Worm (Caenorhabditis elegans) whole organism, young adult: ENCODE results near the gene sec-24.1.

Source experiments
- B0261.1 ChIP-seq: sonication (generic microtip); optimal IDR thresholded peaks from 2 replicates; lab custom pipeline; 2016; ENCODE audit warnings: mild to moderate bottlenecking, missing genetic modification characterization, moderate library complexity, missing compliant biosample characterization
- B0336.3 ChIP-seq: fragments of 200-800 bp; sonication (Bioruptor generic); IDR thresholded peaks from 2 replicates; pipeline ENCODE4 v1.3.6; 2022; ENCODE audit warnings: missing genetic modification characterization, missing compliant biosample characterization
- D2030.7 ChIP-seq: fragments of 200-800 bp; sonication (Bioruptor generic); IDR thresholded peaks from 2 replicates; pipeline ENCODE4 v1.3.6; 2022; ENCODE audit warnings: missing genetic modification reagents, missing genetic modification characterization, missing compliant biosample characterization
- F23B12.7 ChIP-seq: sonication (generic microtip); optimal IDR thresholded peaks from 2 replicates; lab custom pipeline; 2017; ENCODE audit warnings: missing genetic modification characterization, mild to moderate bottlenecking, missing compliant biosample characterization, antibody characterized with exemption, moderate library complexity; ENCODE audit not compliant: insufficient read depth
- F49E8.2 ChIP-seq: sonication (generic microtip); optimal IDR thresholded peaks from 3 replicates; lab custom pipeline; 2017; ENCODE audit warnings: missing genetic modification characterization, mild to moderate bottlenecking, missing compliant biosample characterization, antibody characterized with exemption, moderate library complexity; ENCODE audit not compliant: insufficient read depth
- K11D2.4 ChIP-seq: fragments of 200-800 bp; sonication (Bioruptor generic); IDR thresholded peaks from 2 replicates; pipeline ENCODE4 v1.3.6; 2022; ENCODE audit warnings: missing genetic modification reagents, missing genetic modification characterization, missing compliant biosample characterization
- Y53F4B.3 ChIP-seq: fragments of 200-800 bp; sonication (Bioruptor generic); IDR thresholded peaks from 2 replicates; pipeline ENCODE4 v1.3.6; 2022; ENCODE audit warnings: missing genetic modification reagents, missing genetic modification characterization, missing compliant biosample characterization
- aptf-3 ChIP-seq: fragments of 200-800 bp; sonication (Bioruptor generic); IDR thresholded peaks from 2 replicates; pipeline ENCODE4 v1.3.6; 2022; ENCODE audit warnings: missing genetic modification characterization, missing compliant biosample characterization
- attf-3 ChIP-seq: fragments of 200-800 bp; sonication (Bioruptor generic); conservative IDR thresholded peaks from 2 replicates; pipeline ENCODE4 v1.3.6; 2022; ENCODE audit warnings: missing genetic modification reagents, missing genetic modification characterization, missing compliant biosample characterization
- bed-1 ChIP-seq: fragments of 200-800 bp; sonication (Bioruptor generic); IDR thresholded peaks from 2 replicates; pipeline ENCODE4 v1.3.6; 2022; ENCODE audit warnings: missing genetic modification reagents, missing genetic modification characterization, missing compliant biosample characterization
- ccch-3 ChIP-seq: fragments of 200-800 bp; sonication (Bioruptor generic); optimal IDR thresholded peaks from 2 replicates; lab custom pipeline; 2018; ENCODE audit warnings: mild to moderate bottlenecking, missing genetic modification characterization, missing compliant biosample characterization
- ceh-27 ChIP-seq: fragments of 200-800 bp; sonication (Bioruptor generic); optimal IDR thresholded peaks from 2 replicates; lab custom pipeline; 2018; ENCODE audit warnings: mild to moderate bottlenecking, missing genetic modification characterization, moderate library complexity, missing compliant biosample characterization
- ceh-40 ChIP-seq: fragments of 200-800 bp; sonication (Bioruptor generic); IDR thresholded peaks from 2 replicates; pipeline ENCODE4 v1.3.6; 2022; ENCODE audit warnings: missing genetic modification characterization, missing compliant biosample characterization
- ceh-91 ChIP-seq: fragments of 200-800 bp; sonication (Bioruptor generic); IDR thresholded peaks from 2 replicates; pipeline ENCODE4 v1.3.6; 2022; ENCODE audit warnings: missing genetic modification reagents, missing genetic modification characterization, missing compliant biosample characterization
- chd-7 ChIP-seq: sonication (generic microtip); optimal IDR thresholded peaks from 2 replicates; lab custom pipeline; 2016; ENCODE audit warnings: mild to moderate bottlenecking, missing genetic modification characterization, moderate library complexity, missing compliant biosample characterization
- efl-1 ChIP-seq: fragments of 150-350 bp; optimal IDR thresholded peaks from 2 replicates; lab custom pipeline; 2014; ENCODE audit warnings: missing biosample characterization, missing genetic modification reagents, missing genetic modification characterization
- egl-18 ChIP-seq: fragments of 200-800 bp; sonication (Bioruptor generic); IDR thresholded peaks from 2 replicates; pipeline ENCODE4 v1.3.6; 2022; ENCODE audit warnings: missing genetic modification reagents, missing genetic modification characterization, missing compliant biosample characterization
- egl-44 ChIP-seq: fragments of 200-800 bp; sonication (Bioruptor generic); IDR thresholded peaks from 2 replicates; pipeline ENCODE4 v1.3.6; 2022; ENCODE audit warnings: missing genetic modification reagents, missing genetic modification characterization, missing compliant biosample characterization
- ekl-4 ChIP-seq: fragments of 200-800 bp; sonication (Bioruptor generic); IDR thresholded peaks from 2 replicates; pipeline ENCODE4 v1.3.6; 2022; ENCODE audit warnings: missing genetic modification reagents, missing genetic modification characterization, missing compliant biosample characterization
- let-526 ChIP-seq: fragments of 200-800 bp; sonication (Bioruptor generic); IDR thresholded peaks from 2 replicates; pipeline ENCODE4 v1.3.6; 2022; ENCODE audit warnings: missing genetic modification reagents, missing genetic modification characterization, missing compliant biosample characterization
- let-607 ChIP-seq, 2 experiments: fragments of 200-800 bp in 1 of 2; sonication (Bioruptor generic) in 1 of 2; sonication (generic microtip) in 1 of 2; optimal IDR thresholded peaks; 2 replicates each; lab custom pipeline; 2016 to 2018; ENCODE audit warnings: mild to moderate bottlenecking in 2 of 2, missing compliant biosample characterization in 2 of 2, missing genetic modification characterization in 2 of 2, moderate library complexity in 2 of 2, missing genotype in 1 of 2
- lin-54 ChIP-seq: fragments of 200-800 bp; sonication (Bioruptor generic); optimal IDR thresholded peaks from 2 replicates; lab custom pipeline; 2018; ENCODE audit warnings: mild to moderate bottlenecking, missing genetic modification characterization, missing compliant biosample characterization
- lir-1 ChIP-seq: fragments of 200-800 bp; sonication (Bioruptor generic); conservative IDR thresholded peaks from 2 replicates; pipeline ENCODE4 v1.3.6; 2022; ENCODE audit warnings: missing genetic modification reagents, missing genetic modification characterization, missing compliant biosample characterization
- lsl-1 ChIP-seq: fragments of 200-800 bp; sonication (Bioruptor generic); optimal IDR thresholded peaks from 2 replicates; lab custom pipeline; 2018; ENCODE audit warnings: mild to moderate bottlenecking, missing genetic modification characterization, moderate library complexity, missing compliant biosample characterization
- madf-10 ChIP-seq: sonication (generic microtip); optimal IDR thresholded peaks from 2 replicates; lab custom pipeline; 2016; ENCODE audit warnings: mild to moderate bottlenecking, missing genetic modification characterization, missing compliant biosample characterization
- madf-6 ChIP-seq: fragments of 200-800 bp; sonication (Bioruptor generic); IDR thresholded peaks from 2 replicates; pipeline ENCODE4 v1.3.6; 2022; ENCODE audit warnings: missing genetic modification reagents, missing genetic modification characterization, missing compliant biosample characterization
- mel-28 ChIP-seq: sonication (generic microtip); optimal IDR thresholded peaks from 2 replicates; lab custom pipeline; 2016; ENCODE audit warnings: borderline replicate concordance, mild to moderate bottlenecking, missing genetic modification characterization, missing compliant biosample characterization
- mes-4 ChIP-seq: sonication (generic microtip); optimal IDR thresholded peaks from 2 replicates; lab custom pipeline; 2016; ENCODE audit warnings: missing genotype, missing genetic modification characterization, missing compliant biosample characterization
- nfya-1 ChIP-seq: sonication (generic microtip); optimal IDR thresholded peaks from 2 replicates; lab custom pipeline; 2017; ENCODE audit warnings: antibody characterized with exemption, missing compliant biosample characterization, missing genetic modification characterization, borderline replicate concordance; ENCODE audit not compliant: insufficient read depth
- nfya-2 ChIP-seq: fragments of 200-800 bp; sonication (Bioruptor generic); IDR thresholded peaks from 2 replicates; pipeline ENCODE4 v1.3.6; 2022; ENCODE audit warnings: missing genetic modification reagents, missing genetic modification characterization, missing compliant biosample characterization
- nfyb-1 ChIP-seq: fragments of 200-800 bp; sonication (Bioruptor generic); IDR thresholded peaks from 2 replicates; pipeline ENCODE4 v1.3.6; 2022; ENCODE audit warnings: missing genetic modification reagents, missing genetic modification characterization, missing compliant biosample characterization
- nhr-80 ChIP-seq: sonication (generic microtip); optimal IDR thresholded peaks from 2 replicates; lab custom pipeline; 2016; ENCODE audit warnings: missing genetic modification characterization, missing compliant biosample characterization
- pbrm-1 ChIP-seq: fragments of 200-800 bp; sonication (Bioruptor generic); IDR thresholded peaks from 2 replicates; pipeline ENCODE4 v1.3.6; 2022; ENCODE audit warnings: missing genetic modification reagents, missing genetic modification characterization, missing compliant biosample characterization
- repo-1 ChIP-seq: sonication (generic microtip); optimal IDR thresholded peaks from 2 replicates; lab custom pipeline; 2017; ENCODE audit warnings: mild to moderate bottlenecking, missing genetic modification characterization, missing compliant biosample characterization
- rpc-1 ChIP-seq, 2 experiments: fragments of 150-350 bp in 1 of 2; sonication (generic microtip) in 1 of 2; optimal IDR thresholded peaks; 2 replicates each; lab custom pipeline; 2014 to 2018; ENCODE audit warnings: missing biosample characterization in 1 of 2, missing genetic modification characterization in 1 of 2, missing genetic modification reagents in 1 of 2, missing genotype in 1 of 2
- tbx-9 ChIP-seq: sonication (generic microtip); optimal IDR thresholded peaks from 2 replicates; lab custom pipeline; 2016; ENCODE audit warnings: borderline replicate concordance, missing genetic modification characterization, inconsistent platforms, missing compliant biosample characterization
- unc-130 ChIP-seq: sonication (generic microtip); optimal IDR thresholded peaks from 2 replicates; lab custom pipeline; 2016; ENCODE audit warnings: missing genetic modification reagents, missing genetic modification characterization, missing compliant biosample characterization
- zfh-2 ChIP-seq: fragments of 200-800 bp; sonication (Bioruptor generic); conservative IDR thresholded peaks from 2 replicates; pipeline ENCODE4 v1.3.6; 2022; ENCODE audit warnings: missing genetic modification reagents, missing genetic modification characterization, missing compliant biosample characterization
- ztf-22 ChIP-seq: fragments of 200-800 bp; sonication (Bioruptor generic); optimal IDR thresholded peaks from 2 replicates; lab custom pipeline; 2018; ENCODE audit warnings: mild to moderate bottlenecking, missing genetic modification characterization, moderate library complexity, missing compliant biosample characterization
- ztf-26 ChIP-seq: sonication (generic microtip); optimal IDR thresholded peaks from 2 replicates; lab custom pipeline; 2017; ENCODE audit warnings: missing genetic modification characterization, missing compliant biosample characterization
- ztf-3 ChIP-seq: fragments of 200-800 bp; sonication (Bioruptor generic); optimal IDR thresholded peaks from 2 replicates; lab custom pipeline; 2018; ENCODE audit warnings: mild to moderate bottlenecking, missing genetic modification characterization, missing compliant biosample characterization

Gene sec-24.1

DNA sequence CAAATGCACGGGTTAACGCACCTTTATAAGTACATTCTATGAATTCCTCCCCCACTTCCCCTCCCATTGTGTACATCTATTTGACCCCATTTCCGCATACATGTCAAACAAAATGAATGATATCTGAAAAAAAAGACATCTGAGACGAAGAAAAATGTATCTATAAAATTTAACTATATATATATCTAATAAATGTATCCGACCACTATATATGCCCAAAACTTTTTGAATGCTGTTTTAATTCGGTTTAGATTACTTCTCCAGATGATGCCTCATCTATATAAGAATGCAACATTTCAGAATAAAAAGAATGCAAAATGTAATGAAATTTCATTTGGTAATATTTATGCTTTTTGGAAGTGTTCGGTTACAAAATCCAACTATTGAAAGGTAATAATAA is 12.5 kb upstream of the sec-24.1 start, which contains the start of gene rib-1:
rib-1 (plus strand) TSS at position 301 of the 400 bp plus-strand sequence.
- TF ChIP-seq D2030.7 (GFP tag; lab: Robert Waterston, UW) (no peak), ztf-26 (tag; lab: Kevin White, UChicago) (no peak), ceh-27 (GFP tag; lab: Kevin White, UChicago) (no peak), Y53F4B.3 (GFP tag; lab: Robert Waterston, UW) (no peak), lin-54 (no peak), ztf-22 (no peak), F49E8.2 (no peak), bed-1 (GFP tag; lab: Robert Waterston, UW) (no peak), mel-28 (tag; lab: Kevin White, UChicago) (no peak), efl-1 (GFP tag; lab: Kevin White, UChicago) (no peak), egl-18 (GFP tag; lab: Robert Waterston, UW) (no peak), nhr-80 (no peak), unc-130 (GFP tag; lab: Kevin White, UChicago) (no peak), let-526 (no peak)
- TF ChIP-seq, all 124 proteins: peak for 0

DNA sequence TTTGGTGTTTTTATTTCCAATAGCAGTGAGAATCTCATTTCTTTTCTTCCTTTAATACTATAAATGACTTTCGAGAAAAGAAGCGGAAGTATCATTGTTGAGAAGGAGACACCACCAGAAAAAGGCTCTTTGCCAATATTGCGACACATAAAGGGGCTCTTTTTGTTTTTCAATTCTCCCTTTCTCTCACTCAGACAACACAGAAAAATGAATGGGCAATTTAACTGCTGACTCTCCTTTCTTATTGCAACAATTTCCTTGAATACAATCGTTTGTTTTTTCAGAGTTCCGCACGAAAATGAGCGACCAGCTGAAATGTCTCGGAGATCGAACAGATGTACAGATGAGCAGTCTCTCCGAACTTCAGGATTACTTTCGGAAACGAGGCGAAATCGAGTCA is 8.3 kb upstream of the sec-24.1 start:
- TF ChIP-seq F23B12.7: no peak
- TF ChIP-seq D2030.7 (GFP tag; lab: Robert Waterston, UW): no peak
- TF ChIP-seq egl-44: no peak
- no peak for TF ChIP-seq zfh-2 (GFP tag; lab: Robert Waterston, UW)
- TF ChIP-seq let-607 (tag; optimal IDR thresholded peaks at IDR 0.05; lab: Kevin White, UChicago): no peak
- TF ChIP-seq ekl-4 (GFP tag; lab: Robert Waterston, UW): no peak
- TF ChIP-seq ceh-40 (GFP tag; lab: Robert Waterston, UW): no peak
- no peak for TF ChIP-seq ceh-91 (GFP tag; lab: Robert Waterston, UW)
- no peak for TF ChIP-seq pbrm-1 (GFP tag; lab: Robert Waterston, UW)
- TF ChIP-seq mes-4 (tag; lab: Kevin White, UChicago): no peak
- TF ChIP-seq nfya-2: no peak
- no peak for TF ChIP-seq nfya-1 (tag; lab: Kevin White, UChicago)
- TF ChIP-seq rpc-1 (optimal IDR thresholded peaks at IDR 0.05; lab: Kevin White, UChicago): no peak
- no peak for TF ChIP-seq rpc-1 (tag; optimal IDR thresholded peaks at IDR 0.05; lab: Kevin White, UChicago)
- no peak for TF ChIP-seq ccch-3
- no peak for TF ChIP-seq ztf-22
- TF ChIP-seq lir-1 (GFP tag; lab: Robert Waterston, UW): no peak
- no peak for TF ChIP-seq B0336.3 (GFP tag; lab: Robert Waterston, UW)
- TF ChIP-seq attf-3 (GFP tag; lab: Robert Waterston, UW): no peak

DNA sequence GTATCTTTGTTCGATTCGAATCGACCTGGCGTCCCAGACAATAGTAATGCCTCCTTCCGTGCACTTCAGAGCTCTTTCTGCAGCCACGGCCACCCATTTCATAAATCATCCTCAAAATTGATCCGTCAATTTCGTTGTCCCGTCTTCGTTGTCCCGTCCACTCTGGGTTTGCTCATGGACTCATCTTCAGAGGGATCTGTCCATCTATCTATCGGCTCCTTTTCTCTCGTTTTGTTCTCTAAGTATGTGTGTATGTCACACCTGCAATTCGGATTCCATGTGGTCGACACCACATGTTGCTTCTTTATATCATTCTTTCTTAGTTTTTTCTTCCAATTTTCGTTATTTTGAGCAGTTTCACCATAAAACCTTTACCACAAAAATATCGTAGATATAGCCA is 6.5 kb upstream of the sec-24.1 start:
- TF ChIP-seq zfh-2 (GFP tag; lab: Robert Waterston, UW) (no peak), nfyb-1 (no peak), madf-6 (GFP tag; lab: Robert Waterston, UW) (no peak), F49E8.2 (no peak), lsl-1 (GFP tag; lab: Kevin White, UChicago) (no peak), F23B12.7 (no peak), tbx-9 (tag; lab: Kevin White, UChicago) (no peak), madf-10 (tag; lab: Kevin White, UChicago) (no peak), K11D2.4 (GFP tag; lab: Robert Waterston, UW) (no peak), B0261.1 (tag; lab: Kevin White, UChicago) (no peak), aptf-3 (GFP tag; lab: Robert Waterston, UW) (no peak), ztf-3 (no peak), D2030.7 (GFP tag; lab: Robert Waterston, UW) (no peak), repo-1 (tag; lab: Kevin White, UChicago) (no peak), chd-7 (tag; lab: Kevin White, UChicago) (no peak)
- TF ChIP-seq, all 124 proteins: peak for 0
